Fruit fly (Drosophila melanogaster): ENCODE data around the gene Pop1.
A peak's percentile ranks its signal among the peaks of the same experiment; 100 is the strongest.

Gene Pop1

DNA sequence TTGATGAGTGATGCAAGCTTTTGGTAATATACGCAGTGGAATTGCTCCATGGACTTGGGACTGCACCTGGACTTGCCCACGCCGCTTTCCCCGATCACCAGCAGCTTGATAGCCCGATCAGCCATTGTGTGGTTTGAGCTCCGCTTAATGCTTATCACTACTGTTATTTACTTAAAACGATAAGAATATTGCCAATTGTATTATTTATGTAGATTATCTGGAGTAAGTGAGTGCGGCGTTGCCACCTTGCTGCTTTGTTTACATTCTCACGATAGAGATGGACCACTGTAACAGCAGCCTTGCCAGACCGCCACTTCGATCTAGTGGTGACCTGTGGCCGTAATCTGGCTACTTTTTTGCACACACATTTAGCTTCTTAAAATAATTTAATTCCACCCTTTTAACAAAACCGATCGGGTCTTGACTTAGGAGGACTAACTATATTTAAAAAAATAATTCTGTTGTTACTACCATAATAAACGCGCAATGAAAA, 49.1 kb downstream of the Pop1 start, which contains the start of gene Rab18:
Gene Rab18 (minus strand): TSS at position 276 of the 493 bp plus-strand sequence.
- no peak for TF ChIP-seq CG6854 (GFP tag; optimal IDR thresholded peaks at IDR 0.05)
- TF ChIP-seq CG16863 (GFP tag; optimal IDR thresholded peaks at IDR 0.05) = no peak
- no peak for TF ChIP-seq CG17568 (GFP tag; optimal IDR thresholded peaks at IDR 0.05)
- TF ChIP-seq CG6791 (GFP tag; IDR thresholded peaks at IDR 0.05; ENCODE audit: partially characterized antibody) = peak; percentile 69
- TF ChIP-seq CG7372 (GFP tag; IDR thresholded peaks at IDR 0.05) = no peak
- TF ChIP-seq dm (GFP tag; optimal IDR thresholded peaks at IDR 0.05) = no peak
- TF ChIP-seq az2 (GFP tag; optimal IDR thresholded peaks at IDR 0.05) = no peak
- TF ChIP-seq C15 (GFP tag; IDR thresholded peaks at IDR 0.05) = no peak
- TF ChIP-seq CG12659 (GFP tag; optimal IDR thresholded peaks at IDR 0.05) = no peak
- peak; percentile 34 for TF ChIP-seq phol (tag; optimal IDR thresholded peaks at IDR 0.05)
- TF ChIP-seq hkb (optimal IDR thresholded peaks at IDR 0.05) = no peak
- TF ChIP-seq hkb (GFP tag; IDR thresholded peaks at IDR 0.05) = peak; percentile 29; the same call in 1 of the 2 replicates
- TF ChIP-seq CG8944 (GFP tag; optimal IDR thresholded peaks at IDR 0.05) = peak; percentile 22
- TF ChIP-seq NC2β (GFP tag; optimal IDR thresholded peaks at IDR 0.05) = no peak
- TF ChIP-seq MTF-1 (GFP tag; optimal IDR thresholded peaks at IDR 0.05; ENCODE audit: borderline replicate concordance) = no peak
- TF ChIP-seq Abd-B (GFP tag; optimal IDR thresholded peaks at IDR 0.05) = no peak
- peak; percentile 13; the same call in 1 of the 2 replicates for TF ChIP-seq H2.0 (GFP tag; IDR thresholded peaks at IDR 0.05)
- TF ChIP-seq CG11085 (GFP tag; IDR thresholded peaks at IDR 0.05) = peak; percentile 23; the same call in 1 of the 2 replicates
- no peak for TF ChIP-seq btn (GFP tag; optimal IDR thresholded peaks at IDR 0.05)
- TF ChIP-seq caup (GFP tag; optimal IDR thresholded peaks at IDR 0.05; ENCODE audit: severe bottlenecking) = no peak
- TF ChIP-seq HLHmδ (GFP tag; optimal IDR thresholded peaks at IDR 0.05) = peak; percentile 14
- TF ChIP-seq H15 (GFP tag; IDR thresholded peaks at IDR 0.05) = no peak
- TF ChIP-seq lmd (GFP tag; IDR thresholded peaks at IDR 0.05) = peak; percentile 17; the same call in 1 of the 2 replicates
- no peak for TF ChIP-seq CG11504 (tag; optimal IDR thresholded peaks at IDR 0.05)
- TF ChIP-seq CG12769 (tag; optimal IDR thresholded peaks at IDR 0.05) = no peak
- TF ChIP-seq maf-S (GFP tag; optimal IDR thresholded peaks at IDR 0.05) = no peak
- TF ChIP-seq MESR4 (GFP tag; optimal IDR thresholded peaks at IDR 0.05) = peak; percentile 83
- no peak for TF ChIP-seq CG12236 (GFP tag; optimal IDR thresholded peaks at IDR 0.05)
- TF ChIP-seq CG6272 (GFP tag; IDR thresholded peaks at IDR 0.05) = peak; percentile 60
- peak; percentile 3 to 35 for TF ChIP-seq dpn (GFP tag; optimal IDR thresholded peaks at IDR 0.05)
- TF ChIP-seq CG8359 (GFP tag; optimal IDR thresholded peaks at IDR 0.05; ENCODE audit: borderline replicate concordance) = no peak
- no peak for TF ChIP-seq Deaf1 (tag; optimal IDR thresholded peaks at IDR 0.05)
- no peak for TF ChIP-seq hb (GFP tag; IDR thresholded peaks at IDR 0.05; ENCODE audit: partially characterized antibody)
- TF ChIP-seq Med (GFP tag) = peak; percentile 87
- no peak for TF ChIP-seq Atf6 (GFP tag; IDR thresholded peaks at IDR 0.05)
- TF ChIP-seq CG15696 (tag; optimal IDR thresholded peaks at IDR 0.05) = no peak
- TF ChIP-seq eyg (GFP tag; optimal IDR thresholded peaks at IDR 0.05) = no peak
- peak; percentile 60 for TF ChIP-seq ssp (GFP tag; IDR thresholded peaks at IDR 0.05)
- no peak for TF ChIP-seq CG2199 (GFP tag; IDR thresholded peaks at IDR 0.05)
- no peak for TF ChIP-seq Eip74EF (GFP tag; optimal IDR thresholded peaks at IDR 0.05)
- no peak for TF ChIP-seq dmrt11E (tag; optimal IDR thresholded peaks at IDR 0.05)
- no peak for TF ChIP-seq ems (GFP tag; optimal IDR thresholded peaks at IDR 0.05)
- no peak for TF ChIP-seq fd102C (GFP tag; optimal IDR thresholded peaks at IDR 0.05)
- TF ChIP-seq CG17328 (GFP tag; IDR thresholded peaks at IDR 0.05) = no peak
- TF ChIP-seq kay (GFP tag; optimal IDR thresholded peaks at IDR 0.05) = no peak
- TF ChIP-seq Scr (GFP tag; IDR thresholded peaks at IDR 0.05; ENCODE audit: partially characterized antibody) = peak; percentile 37
- no peak for TF ChIP-seq toy (GFP tag; IDR thresholded peaks at IDR 0.05)
- peak; percentile 17; the same call in 1 of the 2 replicates for TF ChIP-seq CG10366 (GFP tag; IDR thresholded peaks at IDR 0.05)
- no peak for TF ChIP-seq Mes4 (GFP tag; optimal IDR thresholded peaks at IDR 0.05)
- TF ChIP-seq zen2 (GFP tag; IDR thresholded peaks at IDR 0.05; ENCODE audit: partially characterized antibody) = no peak
